Worm (Caenorhabditis elegans): ENCODE data around the gene npr-8.
A peak's percentile ranks its signal among the peaks of the same experiment; 100 is the strongest.

Gene npr-8

ce11 chrX:7431165-7431564 is 54.1 kb downstream of the npr-8 start, which contains the start of gene clc-2:
Gene clc-2 (plus strand): TSS chrX:7431465.
- TF ChIP-seq xnd-1 (tag; optimal IDR thresholded peaks at IDR 0.05) (no peak), egl-44 (GFP tag; IDR thresholded peaks at IDR 0.05) (no peak), ccch-3 (GFP tag; optimal IDR thresholded peaks at IDR 0.05) (no peak), rpc-1 (optimal IDR thresholded peaks at IDR 0.05) (no peak), rpc-1 (tag; optimal IDR thresholded peaks at IDR 0.05) (no peak), Y79H2A.3 (GFP tag; conservative IDR thresholded peaks at IDR 0.05) (no peak), ztf-22 (GFP tag; optimal IDR thresholded peaks at IDR 0.05) (no peak), cebp-2 (GFP tag; IDR thresholded peaks at IDR 0.05) (no peak), C06A6.2 (GFP tag; conservative IDR thresholded peaks at IDR 0.05) (no peak), Y67H2A.10 (GFP tag; conservative IDR thresholded peaks at IDR 0.05) (no peak), T07F8.4 (tag; optimal IDR thresholded peaks at IDR 0.05) (no peak)

- TF ChIP-seq egl-18 (GFP tag; IDR thresholded peaks at IDR 0.05) (no peak), F55B11.4 (tag; optimal IDR thresholded peaks at IDR 0.05; ENCODE audit: borderline replicate concordance, insufficient read depth) (no peak), nhr-90 (tag; optimal IDR thresholded peaks at IDR 0.05) (no peak), Y67H2A.10 (GFP tag; conservative IDR thresholded peaks at IDR 0.05) (no peak), lin-35 (GFP tag; optimal IDR thresholded peaks at IDR 0.05) (no peak), C06A6.2 (GFP tag; conservative IDR thresholded peaks at IDR 0.05) (no peak), nfyb-1 (GFP tag; IDR thresholded peaks at IDR 0.05) (no peak), zim-3 (tag; optimal IDR thresholded peaks at IDR 0.05) (no peak), B0019.2 (GFP tag; conservative IDR thresholded peaks at IDR 0.05) (no peak), F49E8.2 (tag; optimal IDR thresholded peaks at IDR 0.05; ENCODE audit: insufficient read depth) (no peak), him-1 (tag; optimal IDR thresholded peaks at IDR 0.05) (no peak), ceh-27 (GFP tag; optimal IDR thresholded peaks at IDR 0.05) (no peak)
These were observed 56.2 kb downstream of the npr-8 start, which contains the start of gene clc-5 for ce11 chrX:7433269-7433668. Gene clc-5 (plus strand): TSS chrX:7433569.

- TF ChIP-seq tlf-1 (GFP tag; optimal IDR thresholded peaks at IDR 0.05) (no peak), Y53G8AR.9 (GFP tag; conservative IDR thresholded peaks at IDR 0.05) (no peak), B0019.2 (GFP tag; conservative IDR thresholded peaks at IDR 0.05) (no peak), ztf-26 (tag; optimal IDR thresholded peaks at IDR 0.05) (peak; percentile 15), ceh-91 (GFP tag; IDR thresholded peaks at IDR 0.05) (no peak)
These were observed 59.8 kb downstream of the npr-8 start for ce11 chrX:7436912-7437311.

ce11 chrX:7437949-7438348 is 60.8 kb downstream of the npr-8 start, which contains the start of gene C01C10.2:
Gene C01C10.2 (minus strand): TSS chrX:7438118.
- no peak for TF ChIP-seq lag-1 (GFP tag; IDR thresholded peaks at IDR 0.05)
- TF ChIP-seq F10E7.11 (tag; optimal IDR thresholded peaks at IDR 0.05), result no peak
- TF ChIP-seq tlf-1 (GFP tag; optimal IDR thresholded peaks at IDR 0.05), result no peak
- TF ChIP-seq efl-1 (GFP tag; optimal IDR thresholded peaks at IDR 0.05), result no peak
- TF ChIP-seq ets-4 (GFP tag; optimal IDR thresholded peaks at IDR 0.05), result no peak
- no peak for TF ChIP-seq nhr-120 (GFP tag; IDR thresholded peaks at IDR 0.05)
- no peak for TF ChIP-seq egl-44 (GFP tag; IDR thresholded peaks at IDR 0.05)
- no peak for TF ChIP-seq lsy-27 (tag; optimal IDR thresholded peaks at IDR 0.05; ENCODE audit: borderline replicate concordance, insufficient read depth)
- TF ChIP-seq aptf-2 (GFP tag; conservative IDR thresholded peaks at IDR 0.05), result no peak
- TF ChIP-seq zim-3 (tag; optimal IDR thresholded peaks at IDR 0.05), result no peak
- TF ChIP-seq mcd-1 (GFP tag; IDR thresholded peaks at IDR 0.05), result no peak
- no peak for TF ChIP-seq nfyb-1 (GFP tag; IDR thresholded peaks at IDR 0.05)
- no peak for TF ChIP-seq K11D2.4 (GFP tag; IDR thresholded peaks at IDR 0.05)
- TF ChIP-seq bed-1 (GFP tag; IDR thresholded peaks at IDR 0.05), result no peak
- TF ChIP-seq ekl-4 (GFP tag; IDR thresholded peaks at IDR 0.05), result no peak
- TF ChIP-seq ztf-18 (tag; optimal IDR thresholded peaks at IDR 0.05), result no peak
- TF ChIP-seq cebp-1 (GFP tag; IDR thresholded peaks at IDR 0.05), result no peak
- TF ChIP-seq cebp-1 (tag; optimal IDR thresholded peaks at IDR 0.05), result no peak
